Worm (Caenorhabditis elegans) whole organism, L3 larva: ENCODE measurements around the gene Y47D3A.31.
"Not testable (repeated sequence)": the region's sequence is repeated elsewhere in the genome, so short reads cannot be mapped to it uniquely, and the experiment has no call there.

Experiments
- fkh-10 ChIP-seq: sonication (generic microtip); optimal IDR thresholded peaks from 2 replicates; lab custom pipeline; 2017; ENCODE audit warnings: missing biosample characterization, missing genetic modification reagents, missing genetic modification characterization
- fos-1 ChIP-seq: fragments of 150-350 bp; optimal IDR thresholded peaks from 2 replicates; lab custom pipeline; 2014; ENCODE audit warnings: missing biosample characterization, missing genetic modification characterization
- nhr-76 ChIP-seq: fragments of 150-350 bp; sonication (generic microtip); optimal IDR thresholded peaks from 5 replicates; lab custom pipeline; 2014; ENCODE audit warnings: missing biosample characterization, missing genetic modification characterization
- pha-4 ChIP-seq: fragments of 150-350 bp; optimal IDR thresholded peaks from 2 replicates; lab custom pipeline; 2014; ENCODE audit warnings: missing biosample characterization, missing genetic modification reagents, missing genetic modification characterization
- sea-2 ChIP-seq: fragments of 150-350 bp; sonication (generic microtip); optimal IDR thresholded peaks from 4 replicates; lab custom pipeline; 2014; ENCODE audit warnings: missing biosample characterization, missing genetic modification reagents, missing genetic modification characterization
- unc-39 ChIP-seq: sonication (generic microtip); optimal IDR thresholded peaks from 4 replicates; lab custom pipeline; 2017; ENCODE audit warnings: missing biosample characterization, missing genetic modification characterization
- ztf-11 ChIP-seq: fragments of 150-350 bp; optimal IDR thresholded peaks from 2 replicates; lab custom pipeline; 2014; ENCODE audit warnings: missing biosample characterization, missing genetic modification characterization

- not testable (repeated sequence) for TF ChIP-seq pha-4 (tag; lab: Kevin White, UChicago); unc-39 (tag; lab: Kevin White, UChicago); sea-2 (GFP tag; lab: Kevin White, UChicago); fkh-10; ztf-11 (tag; lab: Kevin White, UChicago); fos-1; nhr-76 (tag; lab: Kevin White, UChicago)
Measured at ce11 chrIII:11118107-11118506, 38.9 kb downstream of the Y47D3A.31 start.
